Fruit fly (Drosophila melanogaster): ENCODE measurements around the gene CG18273.

Gene CG18273

dm6 chrX:529724-530603, 42.6 kb upstream of the CG18273 start, which contains the start of the genes CG4293 and Appl (continued):
- TF ChIP-seq repo (GFP tag; optimal IDR thresholded peaks at IDR 0.05), result no peak
- peak; percentile 6 for TF ChIP-seq CG18599 (GFP tag; optimal IDR thresholded peaks at IDR 0.05)
- TF ChIP-seq Xbp1 (GFP tag; optimal IDR thresholded peaks at IDR 0.05), result peak; percentile 29
- peak; percentile 55 for TF ChIP-seq Myb (GFP tag; optimal IDR thresholded peaks at IDR 0.05)
- no peak for TF ChIP-seq CG3163 (GFP tag; optimal IDR thresholded peaks at IDR 0.05)
- no peak for TF ChIP-seq CG2678 (tag; optimal IDR thresholded peaks at IDR 0.05)
- TF ChIP-seq kay (GFP tag; optimal IDR thresholded peaks at IDR 0.05), result no peak
- TF ChIP-seq cato (GFP tag; optimal IDR thresholded peaks at IDR 0.05; ENCODE audit: borderline replicate concordance), result no peak
- TF ChIP-seq Blimp-1 (GFP tag; optimal IDR thresholded peaks at IDR 0.05), result no peak
- TF ChIP-seq scrt (GFP tag; optimal IDR thresholded peaks at IDR 0.05), result no peak
- TF ChIP-seq Dp (GFP tag; optimal IDR thresholded peaks at IDR 0.05), result peak; percentile 16
- TF ChIP-seq Dek (tag; optimal IDR thresholded peaks at IDR 0.05), result no peak
- no peak for TF ChIP-seq Vsx1 (GFP tag; optimal IDR thresholded peaks at IDR 0.05)
- TF ChIP-seq Nf-YA (GFP tag; IDR thresholded peaks at IDR 0.05), result no peak
- no peak for TF ChIP-seq CG11456 (GFP tag; IDR thresholded peaks at IDR 0.05)
- TF ChIP-seq sug (tag; optimal IDR thresholded peaks at IDR 0.05), result peak; percentile 14
- TF ChIP-seq bowl (GFP tag; IDR thresholded peaks at IDR 0.05), result no peak
- no peak for TF ChIP-seq GATAe (GFP tag; conservative IDR thresholded peaks at IDR 0.05)
- peak; percentile 85 for TF ChIP-seq CG8478 (optimal IDR thresholded peaks at IDR 0.05)
- no peak for TF ChIP-seq CG10543 (GFP tag; optimal IDR thresholded peaks at IDR 0.05)
- TF ChIP-seq psq (GFP tag; optimal IDR thresholded peaks at IDR 0.05), result no peak
- no peak for TF ChIP-seq CG2875 (GFP tag; optimal IDR thresholded peaks at IDR 0.05)
- TF ChIP-seq Kr (GFP tag; optimal IDR thresholded peaks at IDR 0.05), result no peak
- no peak for TF ChIP-seq sob (GFP tag; IDR thresholded peaks at IDR 0.05)
- no peak for TF ChIP-seq salm (tag; optimal IDR thresholded peaks at IDR 0.05)
- no peak for TF ChIP-seq Meics (GFP tag; optimal IDR thresholded peaks at IDR 0.05)
- TF ChIP-seq jigr1 (GFP tag; IDR thresholded peaks at IDR 0.05), result no peak
- TF ChIP-seq lmd (GFP tag; IDR thresholded peaks at IDR 0.05), result no peak
- TF ChIP-seq E2f2 (GFP tag; IDR thresholded peaks at IDR 0.05), result 0 out of 2 replicates have a peak, but pooled peaks have one; percentile 33
- TF ChIP-seq tup (GFP tag; optimal IDR thresholded peaks at IDR 0.05), result no peak
- no peak for TF ChIP-seq br (optimal IDR thresholded peaks at IDR 0.05)
- no peak for TF ChIP-seq Lim3 (GFP tag; IDR thresholded peaks at IDR 0.05)
- no peak for TF ChIP-seq CG5953 (GFP tag; IDR thresholded peaks at IDR 0.05)
- TF ChIP-seq Dip3 (GFP tag; optimal IDR thresholded peaks at IDR 0.05), result no peak
- TF ChIP-seq Hey (tag; optimal IDR thresholded peaks at IDR 0.05), result no peak
- TF ChIP-seq ems (GFP tag; optimal IDR thresholded peaks at IDR 0.05), result no peak
- no peak for TF ChIP-seq CG10565 (GFP tag; optimal IDR thresholded peaks at IDR 0.05)
- TF ChIP-seq Drgx (GFP tag; IDR thresholded peaks at IDR 0.05), result no peak
- no peak for TF ChIP-seq stc (GFP tag; IDR thresholded peaks at IDR 0.05)
- TF ChIP-seq CG16863 (GFP tag; optimal IDR thresholded peaks at IDR 0.05), result no peak
- TF ChIP-seq CG4404 (GFP tag; IDR thresholded peaks at IDR 0.05), result no peak
- TF ChIP-seq CoRest (tag; optimal IDR thresholded peaks at IDR 0.05), result no peak
- TF ChIP-seq CG12155 (GFP tag; optimal IDR thresholded peaks at IDR 0.05), result peak; percentile 40
- TF ChIP-seq run (tag; optimal IDR thresholded peaks at IDR 0.05), result no peak
- TF ChIP-seq wor (GFP tag; IDR thresholded peaks at IDR 0.05), result no peak
- peak; percentile 84 for TF ChIP-seq MBD-R2 (GFP tag; IDR thresholded peaks at IDR 0.05)
- no peak for TF ChIP-seq slp2 (GFP tag; optimal IDR thresholded peaks at IDR 0.05)
- TF ChIP-seq fd3F (GFP tag; optimal IDR thresholded peaks at IDR 0.05), result no peak
- TF ChIP-seq CG12299 (tag; optimal IDR thresholded peaks at IDR 0.05), result no peak
- no peak for TF ChIP-seq nerfin-2 (GFP tag; IDR thresholded peaks at IDR 0.05; ENCODE audit: partially characterized antibody)
- TF ChIP-seq Chrac-16 (GFP tag; optimal IDR thresholded peaks at IDR 0.05), result no peak

Data from whole organism, embryonic.